Worm (Caenorhabditis elegans): ENCODE results near the gene txt-9.

Gene txt-9

ce11 chrII:5061794-5062368, 23.7 kb upstream of the txt-9 start, which contains the start of gene smc-5:
smc-5 (plus strand) TSS chrII:5062125.
- TF ChIP-seq C34F6.9 (tag; optimal IDR thresholded peaks at IDR 0.05) (peak; percentile 83), ztf-4 (tag; optimal IDR thresholded peaks at IDR 0.05) (no peak), Y55F3AM.14 (GFP tag; optimal IDR thresholded peaks at IDR 0.05) (no peak), lin-13 (GFP tag; optimal IDR thresholded peaks at IDR 0.05) (peak; percentile 78), ceh-82 (tag; optimal IDR thresholded peaks at IDR 0.05) (no peak), unc-55 (GFP tag; optimal IDR thresholded peaks at IDR 0.05) (peak; percentile 94), nhr-23 (tag; optimal IDR thresholded peaks at IDR 0.05) (no peak), blmp-1 (tag; optimal IDR thresholded peaks at IDR 0.05; ENCODE audit: insufficient read depth) (peak; percentile 9), fos-1 (tag; optimal IDR thresholded peaks at IDR 0.05) (peak; percentile 40), nhr-237 (tag; optimal IDR thresholded peaks at IDR 0.05) (no peak), elt-1 (tag; optimal IDR thresholded peaks at IDR 0.05) (no peak), ztf-11 (tag; optimal IDR thresholded peaks at IDR 0.05) (no peak), sma-3 (GFP tag; optimal IDR thresholded peaks at IDR 0.05) (peak; percentile 69), lin-11 (tag; optimal IDR thresholded peaks at IDR 0.05) (peak; percentile 10), nhr-12 (tag; optimal IDR thresholded peaks at IDR 0.05) (no peak), nhr-21 (tag; optimal IDR thresholded peaks at IDR 0.05) (peak; percentile 28), sma-9 (GFP tag; optimal IDR thresholded peaks at IDR 0.05) (peak; percentile 62), sma-9 (tag; optimal IDR thresholded peaks at IDR 0.05) (no peak), R02D3.7 (tag; optimal IDR thresholded peaks at IDR 0.05) (no peak), zag-1 (tag; optimal IDR thresholded peaks at IDR 0.05) (no peak), snpc-4 (tag; optimal IDR thresholded peaks at IDR 0.05) (peak; percentile 82), lsy-2 (tag; optimal IDR thresholded peaks at IDR 0.05) (peak; percentile 50 to 88), crh-2 (tag; optimal IDR thresholded peaks at IDR 0.05) (peak; percentile 77), gmeb-1 (tag; optimal IDR thresholded peaks at IDR 0.05) (peak; percentile 80), nhr-129 (tag; optimal IDR thresholded peaks at IDR 0.05) (peak; percentile 78)

- TF ChIP-seq dmd-4 (tag; optimal IDR thresholded peaks at IDR 0.05) (no peak), F13H6.1 (tag; optimal IDR thresholded peaks at IDR 0.05) (no peak)
Observed at ce11 chrII:5066967-5067366, 18.6 kb upstream of the txt-9 start.

ce11 chrII:5067927-5068326, 17.7 kb upstream of the txt-9 start, which contains the start of gene C27A2.8:
C27A2.8 (minus strand) TSS chrII:5068043.
- TF ChIP-seq crh-2 (tag; optimal IDR thresholded peaks at IDR 0.05) (no peak), F13H6.1 (tag; optimal IDR thresholded peaks at IDR 0.05) (no peak), fos-1 (tag; optimal IDR thresholded peaks at IDR 0.05) (no peak), mbf-1 (tag; optimal IDR thresholded peaks at IDR 0.05) (no peak), zag-1 (tag; optimal IDR thresholded peaks at IDR 0.05) (no peak), nhr-129 (tag; optimal IDR thresholded peaks at IDR 0.05) (no peak), nhr-10 (tag; optimal IDR thresholded peaks at IDR 0.05) (no peak), ztf-1 (GFP tag; conservative IDR thresholded peaks at IDR 0.05) (no peak), C34F6.9 (tag; optimal IDR thresholded peaks at IDR 0.05) (no peak), nhr-23 (tag; optimal IDR thresholded peaks at IDR 0.05) (no peak)

ce11 chrII:5069525-5069924, 16.1 kb upstream of the txt-9 start, which contains the start of gene idpb-2:
idpb-2 (minus strand) TSS chrII:5069625.
- no peak for TF ChIP-seq ztf-4 (tag; optimal IDR thresholded peaks at IDR 0.05)
- TF ChIP-seq R02D3.7 (tag; optimal IDR thresholded peaks at IDR 0.05): no peak
- TF ChIP-seq skn-1 (tag; optimal IDR thresholded peaks at IDR 0.05): no peak
- no peak for TF ChIP-seq sem-4 (tag; optimal IDR thresholded peaks at IDR 0.05)
- no peak for TF ChIP-seq nhr-77 (tag; optimal IDR thresholded peaks at IDR 0.05)
- TF ChIP-seq lin-39 (tag; optimal IDR thresholded peaks at IDR 0.05): no peak
- TF ChIP-seq nhr-237 (tag; optimal IDR thresholded peaks at IDR 0.05): no peak
- no peak for TF ChIP-seq aly-2 (tag; optimal IDR thresholded peaks at IDR 0.05)
- no peak for TF ChIP-seq zag-1 (tag; optimal IDR thresholded peaks at IDR 0.05)
- no peak for TF ChIP-seq F13H6.1 (tag; optimal IDR thresholded peaks at IDR 0.05)
- TF ChIP-seq sma-3 (GFP tag; optimal IDR thresholded peaks at IDR 0.05): no peak
- TF ChIP-seq blmp-1 (tag; optimal IDR thresholded peaks at IDR 0.05; ENCODE audit: insufficient read depth): no peak
- no peak for TF ChIP-seq ZK546.5 (tag; optimal IDR thresholded peaks at IDR 0.05)
- no peak for TF ChIP-seq nhr-10 (tag; optimal IDR thresholded peaks at IDR 0.05)
- no peak for TF ChIP-seq crh-2 (tag; optimal IDR thresholded peaks at IDR 0.05)
- TF ChIP-seq nhr-129 (tag; optimal IDR thresholded peaks at IDR 0.05): no peak
- TF ChIP-seq nhr-25 (tag; optimal IDR thresholded peaks at IDR 0.05): no peak
